Fruit fly (Drosophila melanogaster) whole organism: ENCODE results near the gene CG31106.

Experiments used
- EcR ChIP-seq, 2 experiments: fragments of >200 bp; optimal IDR thresholded peaks; 2 replicates each; lab custom pipeline; 2017; ENCODE audit warnings: missing biosample characterization in 2 of 2, missing genetic modification characterization in 2 of 2, missing genetic modification reagents in 2 of 2
- psq ChIP-seq: fragments of >200 bp; optimal IDR thresholded peaks from 2 replicates; lab custom pipeline; 2017
- usp ChIP-seq: fragments of >200 bp; optimal IDR thresholded peaks from 2 replicates; lab custom pipeline; 2017; ENCODE audit warnings: missing biosample characterization, missing genetic modification characterization, mixed read lengths

DNA sequence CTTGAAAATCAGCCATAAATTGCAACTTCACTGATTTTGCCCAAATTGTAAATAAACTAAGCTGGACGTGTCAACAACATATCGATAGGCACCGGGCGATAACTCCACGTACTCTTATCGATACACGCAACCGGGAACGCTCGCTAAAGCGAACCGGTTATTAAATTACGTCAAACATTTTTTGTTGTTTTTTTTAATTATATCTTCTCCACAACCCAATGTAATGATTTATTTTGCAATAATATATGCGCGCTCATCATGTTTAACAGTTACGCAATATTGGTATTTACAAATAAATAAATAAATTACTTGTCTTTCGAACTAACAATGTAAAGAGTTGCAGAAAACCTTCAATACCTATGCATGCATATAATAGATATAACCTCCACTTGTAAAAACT, 974 bp upstream of the CG31106 start, which contains the start of gene Saysd1:
- TF ChIP-seq psq: no peak
- TF ChIP-seq usp: no peak
- no peak for TF ChIP-seq EcR (GFP tag; optimal IDR thresholded peaks at IDR 0.05; lab: Kevin White, UChicago)
